Fruit fly (Drosophila melanogaster): ENCODE measurements around the gene Set8.

The Set8 gene

DNA sequence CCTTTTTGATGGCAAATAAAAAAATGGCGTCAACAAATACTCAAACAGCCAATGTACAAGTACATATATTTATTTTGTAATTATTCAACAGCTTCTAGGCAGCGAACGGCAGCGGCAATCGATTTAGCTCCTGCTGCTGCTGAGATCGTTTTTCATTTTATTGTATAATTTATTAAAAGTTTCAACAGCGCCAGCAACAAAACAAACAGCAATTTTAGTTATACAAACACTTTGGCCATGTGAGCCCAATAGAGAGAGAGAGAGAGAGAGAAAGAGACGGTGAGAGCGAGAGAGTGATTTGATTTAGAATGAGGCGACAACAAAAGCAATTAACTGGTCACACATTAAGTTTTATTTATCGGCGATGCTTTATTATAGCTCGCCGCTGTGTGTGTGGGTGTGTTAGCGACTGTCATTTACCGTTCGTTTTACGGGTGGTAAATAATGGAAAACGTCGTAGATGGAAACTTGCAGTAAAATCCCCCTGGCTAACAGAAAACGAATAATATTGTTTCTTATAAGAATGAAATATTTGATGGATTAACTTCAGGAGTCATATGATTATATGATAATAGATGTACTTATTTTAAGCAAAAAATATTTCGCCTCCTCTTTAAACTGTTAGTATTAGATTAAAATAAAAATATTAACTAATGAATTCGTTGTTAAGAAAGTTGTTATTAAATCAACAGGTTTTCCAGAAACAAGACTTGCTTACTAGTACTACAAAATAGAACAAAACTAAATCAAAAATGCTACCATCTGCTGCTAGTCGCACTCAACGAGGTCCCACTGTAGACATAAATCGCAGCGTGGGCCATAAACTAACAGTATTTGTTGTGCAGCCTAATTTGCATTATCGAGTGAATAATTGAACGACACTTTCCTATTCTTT is 30.5 kb upstream of the Set8 start (continued):
- no peak for TF ChIP-seq Ets97D (GFP tag; optimal IDR thresholded peaks at IDR 0.05)
- TF ChIP-seq CG43689 (GFP tag; IDR thresholded peaks at IDR 0.05): no peak
- no peak for TF ChIP-seq Camta (GFP tag; optimal IDR thresholded peaks at IDR 0.05)
- no peak for TF ChIP-seq CG12236 (GFP tag; optimal IDR thresholded peaks at IDR 0.05)
- TF ChIP-seq MESR4 (GFP tag; optimal IDR thresholded peaks at IDR 0.05): no peak
- TF ChIP-seq Hand (GFP tag; optimal IDR thresholded peaks at IDR 0.05): no peak
- no peak for TF ChIP-seq klu (GFP tag; IDR thresholded peaks at IDR 0.05)
- TF ChIP-seq jigr1 (GFP tag; IDR thresholded peaks at IDR 0.05): no peak
- peak; percentile 79 for TF ChIP-seq sd (tag; optimal IDR thresholded peaks at IDR 0.05)
- no peak for TF ChIP-seq CG11456 (GFP tag; IDR thresholded peaks at IDR 0.05)
- TF ChIP-seq gcm2 (GFP tag; optimal IDR thresholded peaks at IDR 0.05): no peak
- no peak for TF ChIP-seq CG12391 (tag; optimal IDR thresholded peaks at IDR 0.05)
- TF ChIP-seq HLH3B (GFP tag; IDR thresholded peaks at IDR 0.05): no peak
- TF ChIP-seq tll (GFP tag; optimal IDR thresholded peaks at IDR 0.05): no peak
- no peak for TF ChIP-seq H2.0 (GFP tag; IDR thresholded peaks at IDR 0.05)
- peak; percentile 14 for TF ChIP-seq Side (GFP tag; optimal IDR thresholded peaks at IDR 0.05)
- TF ChIP-seq CG1529 (GFP tag; optimal IDR thresholded peaks at IDR 0.05): no peak
- TF ChIP-seq CG2202 (tag; optimal IDR thresholded peaks at IDR 0.05): no peak
- no peak for TF ChIP-seq Blimp-1 (GFP tag; optimal IDR thresholded peaks at IDR 0.05)
- TF ChIP-seq CG3065 (GFP tag; optimal IDR thresholded peaks at IDR 0.05): no peak
- TF ChIP-seq PHDP (tag; optimal IDR thresholded peaks at IDR 0.05): peak; percentile 1
- TF ChIP-seq chif (GFP tag; optimal IDR thresholded peaks at IDR 0.05): no peak
- TF ChIP-seq prd (optimal IDR thresholded peaks at IDR 0.05): no peak
- TF ChIP-seq prd (GFP tag; IDR thresholded peaks at IDR 0.05): no peak
- TF ChIP-seq CG3163 (GFP tag; optimal IDR thresholded peaks at IDR 0.05): no peak
- TF ChIP-seq CG14667 (GFP tag; IDR thresholded peaks at IDR 0.05): no peak
- TF ChIP-seq CG11093 (GFP tag; IDR thresholded peaks at IDR 0.05): no peak
- TF ChIP-seq CG17802 (tag; optimal IDR thresholded peaks at IDR 0.05): no peak
- peak; percentile 4 for TF ChIP-seq CG2712 (tag; optimal IDR thresholded peaks at IDR 0.05)
- TF ChIP-seq al (GFP tag; IDR thresholded peaks at IDR 0.05): no peak
- no peak for TF ChIP-seq CG9797 (GFP tag; optimal IDR thresholded peaks at IDR 0.05)
- peak; percentile 26 to 99 for TF ChIP-seq Pdp1 (GFP tag; optimal IDR thresholded peaks at IDR 0.05)
- no peak for TF ChIP-seq Mad (GFP tag; optimal IDR thresholded peaks at IDR 0.05)
- no peak for TF ChIP-seq grn (GFP tag; optimal IDR thresholded peaks at IDR 0.05)
- no peak for TF ChIP-seq zf30C (GFP tag; optimal IDR thresholded peaks at IDR 0.05)
- peak; percentile 14; the same call in 1 of the 2 replicates for TF ChIP-seq onecut (GFP tag; IDR thresholded peaks at IDR 0.05)
- TF ChIP-seq Max (GFP tag; optimal IDR thresholded peaks at IDR 0.05): peak; percentile 41
- peak; percentile 89 for TF ChIP-seq grau (tag; optimal IDR thresholded peaks at IDR 0.05)
- peak; percentile 10 for TF ChIP-seq fd96Cb (tag; optimal IDR thresholded peaks at IDR 0.05)
- peak; percentile 19 for TF ChIP-seq gsb-n (tag; optimal IDR thresholded peaks at IDR 0.05)
- peak; percentile 42 for TF ChIP-seq caup (GFP tag; optimal IDR thresholded peaks at IDR 0.05; ENCODE audit: severe bottlenecking)
- TF ChIP-seq gce (GFP tag; IDR thresholded peaks at IDR 0.05): no peak
- TF ChIP-seq CG7745 (tag; optimal IDR thresholded peaks at IDR 0.05): no peak
- TF ChIP-seq CG15011 (GFP tag; optimal IDR thresholded peaks at IDR 0.05): no peak
- no peak for TF ChIP-seq CG34422 (GFP tag; IDR thresholded peaks at IDR 0.05)
- no peak for TF ChIP-seq ham (GFP tag; IDR thresholded peaks at IDR 0.05)
- no peak for TF ChIP-seq amos (GFP tag; IDR thresholded peaks at IDR 0.05; ENCODE audit: partially characterized antibody)
- no peak for TF ChIP-seq Lim3 (GFP tag; IDR thresholded peaks at IDR 0.05)
- TF ChIP-seq sens-2 (GFP tag; IDR thresholded peaks at IDR 0.05): no peak
- TF ChIP-seq pita (GFP tag; optimal IDR thresholded peaks at IDR 0.05): no peak

Measured in whole organism, embryonic.